Worm (Caenorhabditis elegans) whole organism, L1 larva: ENCODE results near the gene Y37H2A.1.
A peak's percentile ranks its signal among the peaks of the same experiment; 100 is the strongest.

Experiments
- ama-1 ChIP-seq: fragments of 150-350 bp; optimal IDR thresholded peaks from 2 replicates; lab custom pipeline; 2014
- blmp-1 ChIP-seq: fragments of 150-350 bp; optimal IDR thresholded peaks from 2 replicates; lab custom pipeline; 2014; ENCODE audit warnings: missing biosample characterization, missing genetic modification characterization
- ceh-63 ChIP-seq: fragments of 200-800 bp; sonication (Bioruptor generic); optimal IDR thresholded peaks from 2 replicates; lab custom pipeline; 2018; ENCODE audit warnings: mild to moderate bottlenecking, missing genetic modification characterization, missing compliant biosample characterization
- ceh-82 ChIP-seq, 3 experiments: fragments of 150-350 bp in 1 of 3; sonication (generic microtip) in 2 of 3; optimal IDR thresholded peaks; 2 replicates each; lab custom pipeline; 2014 to 2017; ENCODE audit warnings: missing biosample characterization in 3 of 3, missing genetic modification characterization in 3 of 3
- ces-1 ChIP-seq: fragments of 150-350 bp; optimal IDR thresholded peaks from 2 replicates; lab custom pipeline; 2014; ENCODE audit warnings: missing biosample characterization, missing genetic modification reagents, missing genetic modification characterization
- dpl-1 ChIP-seq, 3 experiments: fragments of 150-350 bp in 2 of 3; sonication (generic microtip) in 1 of 3; optimal IDR thresholded peaks; 2 replicates each; lab custom pipeline; 2014 to 2017; ENCODE audit warnings: missing biosample characterization in 3 of 3, missing genetic modification characterization in 3 of 3, missing genetic modification reagents in 3 of 3
- dsc-1 ChIP-seq: sonication (generic microtip); optimal IDR thresholded peaks from 2 replicates; lab custom pipeline; 2016; ENCODE audit warnings: mild to moderate bottlenecking, missing genetic modification characterization, missing compliant biosample characterization
- efl-1 ChIP-seq, 4 experiments: fragments of 150-350 bp; optimal IDR thresholded peaks in 3 of 4; peaks in 1 of 4; 1 replicate in 1 of 4; 2 replicates in 3 of 4; lab custom pipeline; 2014; ENCODE audit warnings: missing biosample characterization in 2 of 4, missing genetic modification characterization in 2 of 4, missing genetic modification reagents in 2 of 4
- egl-13 ChIP-seq: sonication (generic microtip); optimal IDR thresholded peaks from 2 replicates; lab custom pipeline; 2016; ENCODE audit warnings: missing genotype, missing genetic modification reagents, missing genetic modification characterization, missing compliant biosample characterization
- elt-2 ChIP-seq: sonication (generic microtip); optimal IDR thresholded peaks from 2 replicates; lab custom pipeline; 2016; ENCODE audit warnings: missing genetic modification characterization, mild to moderate bottlenecking, inconsistent platforms, missing compliant biosample characterization, missing genetic modification reagents
- ets-5 ChIP-seq: fragments of 200-800 bp; sonication (Bioruptor generic); IDR thresholded peaks from 2 replicates; pipeline ENCODE4 v1.3.6; 2022; ENCODE audit warnings: missing genetic modification characterization, missing compliant biosample characterization
- fkh-4 ChIP-seq: sonication (generic microtip); optimal IDR thresholded peaks from 2 replicates; lab custom pipeline; 2016; ENCODE audit warnings: missing compliant biosample characterization, missing genetic modification characterization, borderline replicate concordance
- fkh-8 ChIP-seq: sonication (generic microtip); optimal IDR thresholded peaks from 2 replicates; lab custom pipeline; 2016; ENCODE audit warnings: mild to moderate bottlenecking, missing genetic modification characterization, missing compliant biosample characterization
- grh-1 ChIP-seq: fragments of 200-800 bp; sonication (Bioruptor generic); IDR thresholded peaks from 2 replicates; pipeline ENCODE4 v1.3.6; 2022; ENCODE audit warnings: missing genetic modification reagents, missing genetic modification characterization, missing compliant biosample characterization
- hlh-4 ChIP-seq: sonication (generic microtip); optimal IDR thresholded peaks from 2 replicates; lab custom pipeline; 2016; ENCODE audit warnings: mild to moderate bottlenecking, missing genetic modification characterization, missing compliant biosample characterization
- hpl-2 ChIP-seq: fragments of 150-350 bp; optimal IDR thresholded peaks from 2 replicates; lab custom pipeline; 2014; ENCODE audit warnings: missing biosample characterization, missing genetic modification reagents, missing genetic modification characterization
- isw-1 ChIP-seq: fragments of 200-800 bp; sonication (Bioruptor generic); IDR thresholded peaks from 2 replicates; pipeline ENCODE4 v1.3.6; 2022; ENCODE audit warnings: missing genetic modification characterization, missing compliant biosample characterization
- lin-14 ChIP-seq: fragments of 200-800 bp; sonication (Bioruptor generic); optimal IDR thresholded peaks from 2 replicates; lab custom pipeline; 2018; ENCODE audit warnings: mild to moderate bottlenecking, missing genetic modification characterization, moderate library complexity, missing compliant biosample characterization
- lin-35 ChIP-seq, 2 experiments: fragments of 150-350 bp; optimal IDR thresholded peaks; 2 replicates each; lab custom pipeline; 2014; ENCODE audit warnings: missing biosample characterization in 2 of 2, missing genetic modification characterization in 2 of 2, missing genetic modification reagents in 2 of 2
- mab-9 ChIP-seq: fragments of 200-800 bp; sonication (Bioruptor generic); IDR thresholded peaks from 2 replicates; pipeline ENCODE4 v1.3.6; 2022; ENCODE audit warnings: missing genetic modification reagents, missing genetic modification characterization, missing compliant biosample characterization
- mdl-1 ChIP-seq, 2 experiments: fragments of 150-350 bp; optimal IDR thresholded peaks; 2 replicates each; lab custom pipeline; 2014 to 2017; ENCODE audit warnings: missing biosample characterization in 2 of 2, missing genetic modification characterization in 2 of 2, inconsistent platforms in 1 of 2
- mep-1 ChIP-seq: fragments of 150-350 bp; optimal IDR thresholded peaks from 2 replicates; lab custom pipeline; 2014; ENCODE audit warnings: missing biosample characterization, missing genetic modification characterization
- nhr-19 ChIP-seq: fragments of 200-800 bp; sonication (Bioruptor generic); conservative IDR thresholded peaks from 2 replicates; pipeline ENCODE4 v1.3.6; 2022; ENCODE audit warnings: missing genetic modification characterization, missing compliant biosample characterization
- nhr-237 ChIP-seq: fragments of 150-350 bp; optimal IDR thresholded peaks from 2 replicates; lab custom pipeline; 2014; ENCODE audit warnings: missing biosample characterization, missing genetic modification characterization
- nhr-28 ChIP-seq: fragments of 150-350 bp; optimal IDR thresholded peaks from 2 replicates; lab custom pipeline; 2014; ENCODE audit warnings: missing biosample characterization, missing genetic modification characterization
- nhr-71 ChIP-seq: sonication (generic microtip); optimal IDR thresholded peaks from 2 replicates; lab custom pipeline; 2016; ENCODE audit warnings: mild to moderate bottlenecking, missing genetic modification characterization, moderate library complexity, missing compliant biosample characterization
- nhr-76 ChIP-seq: sonication (generic microtip); optimal IDR thresholded peaks from 2 replicates; lab custom pipeline; 2017; ENCODE audit warnings: missing biosample characterization, missing genetic modification characterization
- nhr-85 ChIP-seq: sonication (generic microtip); peaks from one replicate; lab custom pipeline; 2016; ENCODE audit warnings: missing genetic modification characterization, inconsistent platforms, missing compliant biosample characterization
- nhr-90 ChIP-seq: sonication (generic microtip); optimal IDR thresholded peaks from 2 replicates; lab custom pipeline; 2016; ENCODE audit warnings: mild to moderate bottlenecking, missing genetic modification characterization, missing compliant biosample characterization; ENCODE audit not compliant: poor library complexity
- pax-3 ChIP-seq: fragments of 200-800 bp; sonication (Bioruptor generic); optimal IDR thresholded peaks from 2 replicates; lab custom pipeline; 2018; ENCODE audit warnings: mild to moderate bottlenecking, missing genetic modification characterization, moderate library complexity, missing compliant biosample characterization
- pqm-1 ChIP-seq: sonication (generic microtip); optimal IDR thresholded peaks from 3 replicates; lab custom pipeline; 2017; ENCODE audit warnings: missing biosample characterization, missing genetic modification characterization
- skn-1 ChIP-seq: fragments of 150-350 bp; optimal IDR thresholded peaks from 2 replicates; lab custom pipeline; 2014; ENCODE audit warnings: missing biosample characterization, missing genetic modification characterization
- sox-4 ChIP-seq: sonication (generic microtip); optimal IDR thresholded peaks from 2 replicates; lab custom pipeline; 2016; ENCODE audit warnings: missing genetic modification characterization, missing compliant biosample characterization
- swsn-7 ChIP-seq: sonication (generic microtip); optimal IDR thresholded peaks from 2 replicates; lab custom pipeline; 2016; ENCODE audit warnings: missing genetic modification characterization, missing compliant biosample characterization
- unc-62 ChIP-seq: fragments of 150-350 bp; optimal IDR thresholded peaks from 2 replicates; lab custom pipeline; 2014; ENCODE audit warnings: missing biosample characterization, missing genetic modification reagents, missing genetic modification characterization
- vab-15 ChIP-seq: sonication (generic microtip); optimal IDR thresholded peaks from 2 replicates; lab custom pipeline; 2017; ENCODE audit warnings: missing genotype, mild to moderate bottlenecking, missing genetic modification characterization, missing compliant biosample characterization
- ztf-4 ChIP-seq: fragments of 150-350 bp; optimal IDR thresholded peaks from 2 replicates; lab custom pipeline; 2014; ENCODE audit warnings: missing biosample characterization, missing genetic modification characterization

The Y37H2A.1 gene

ce11 chrV:18143445-18143844, 35.4 kb downstream of the Y37H2A.1 start, which contains the start of gene Y37H2A.14:
Gene Y37H2A.14, plus strand, starts transcription at chrV:18143745.
- TF ChIP-seq dpl-1 (GFP tag; optimal IDR thresholded peaks at IDR 0.05; lab: Kevin White, UChicago): no peak
- no peak for TF ChIP-seq vab-15 (tag; lab: Kevin White, UChicago)
- TF ChIP-seq hlh-4 (tag; lab: Kevin White, UChicago): no peak
- no peak for TF ChIP-seq elt-2 (tag; lab: Kevin White, UChicago)
- TF ChIP-seq fkh-4 (tag; lab: Kevin White, UChicago): no peak
- no peak for TF ChIP-seq nhr-90
- no peak for TF ChIP-seq swsn-7 (tag; lab: Kevin White, UChicago)
- no peak for TF ChIP-seq skn-1
- no peak for TF ChIP-seq blmp-1 (tag; lab: Kevin White, UChicago)
- no peak for TF ChIP-seq pqm-1 (tag; lab: Kevin White, UChicago)
- no peak for TF ChIP-seq hpl-2 (GFP tag; lab: Kevin White, UChicago)
- TF ChIP-seq mdl-1 (tag; optimal IDR thresholded peaks at IDR 0.05; lab: Kevin White, UChicago): no peak
- TF ChIP-seq unc-62: no peak
- no peak for TF ChIP-seq lin-14 (GFP tag; lab: Kevin White, UChicago)
- no peak for TF ChIP-seq mep-1 (tag; lab: Kevin White, UChicago)
- no peak for TF ChIP-seq ces-1 (GFP tag; lab: Kevin White, UChicago)
- TF ChIP-seq lin-35 (GFP tag; optimal IDR thresholded peaks at IDR 0.05; lab: Kevin White, UChicago): no peak
- TF ChIP-seq, all 84 proteins: peak for 0

- TF ChIP-seq efl-1 (optimal IDR thresholded peaks at IDR 0.05; lab: Kevin White, UChicago): no peak
- TF ChIP-seq efl-1 (GFP tag; optimal IDR thresholded peaks at IDR 0.05 in 1 of 2; lab: Kevin White, UChicago): peak in 1 of 2 experiments; percentile 61
- TF ChIP-seq elt-2 (tag; lab: Kevin White, UChicago): no peak
- no peak for TF ChIP-seq egl-13 (tag; lab: Kevin White, UChicago)
- TF ChIP-seq dpl-1 (GFP tag; optimal IDR thresholded peaks at IDR 0.05; lab: Kevin White, UChicago): no peak
- TF ChIP-seq fkh-8 (tag; lab: Kevin White, UChicago): no peak
- no peak for TF ChIP-seq dsc-1 (tag; lab: Kevin White, UChicago)
Measured at ce11 chrV:18144442-18144841, 36.4 kb downstream of the Y37H2A.1 start.

ce11 chrV:18146077-18146476, 38.0 kb downstream of the Y37H2A.1 start, which contains the start of gene C14A6.3:
Gene C14A6.3, plus strand, starts transcription at chrV:18146377.
- no peak for TF ChIP-seq ceh-82 (tag; optimal IDR thresholded peaks at IDR 0.05; lab: Kevin White, UChicago)
- no peak for TF ChIP-seq ceh-63 (GFP tag; lab: Kevin White, UChicago)
- no peak for TF ChIP-seq nhr-85 (tag; lab: Kevin White, UChicago)
- no peak for TF ChIP-seq mep-1 (tag; lab: Kevin White, UChicago)
- TF ChIP-seq skn-1: no peak
- no peak for TF ChIP-seq nhr-19 (GFP tag; lab: Robert Waterston, UW)
- no peak for TF ChIP-seq hlh-4 (tag; lab: Kevin White, UChicago)
- TF ChIP-seq ztf-4: no peak
- no peak for TF ChIP-seq ets-5 (GFP tag; lab: Robert Waterston, UW)
- TF ChIP-seq isw-1 (GFP tag; lab: Robert Waterston, UW): no peak
- no peak for TF ChIP-seq ama-1 (lab: Kevin White, UChicago)
- TF ChIP-seq sox-4 (tag; lab: Kevin White, UChicago): no peak
- no peak for TF ChIP-seq egl-13 (tag; lab: Kevin White, UChicago)

- no peak for TF ChIP-seq efl-1 (optimal IDR thresholded peaks at IDR 0.05; lab: Kevin White, UChicago)
- peak in 1 of 2 experiments; percentile 57 for TF ChIP-seq efl-1 (GFP tag; optimal IDR thresholded peaks at IDR 0.05 in 1 of 2; lab: Kevin White, UChicago)
- no peak for TF ChIP-seq mab-9 (GFP tag; lab: Robert Waterston, UW)
Measured at ce11 chrV:18157707-18158106, 49.6 kb downstream of the Y37H2A.1 start, which contains the start of gene clec-48. Gene clec-48, plus strand, starts transcription at chrV:18158026.

- no peak for TF ChIP-seq grh-1 (GFP tag; lab: Robert Waterston, UW)
- no peak for TF ChIP-seq skn-1
- TF ChIP-seq nhr-237: no peak
- no peak for TF ChIP-seq nhr-76 (tag; lab: Kevin White, UChicago)
- TF ChIP-seq hpl-2 (GFP tag; lab: Kevin White, UChicago): no peak
- TF ChIP-seq nhr-71: no peak
- TF ChIP-seq pax-3 (tag; lab: Kevin White, UChicago): no peak
- no peak for TF ChIP-seq nhr-28 (tag; lab: Kevin White, UChicago)
Measured at ce11 chrV:18158172-18158571, 50.1 kb downstream of the Y37H2A.1 start.
